Worm (Caenorhabditis elegans) whole organism, L4 larva: ENCODE measurements around the gene F46C5.7.

Experiments
- F37D6.2 ChIP-seq: sonication (generic microtip); optimal IDR thresholded peaks from 2 replicates; lab custom pipeline; 2016; ENCODE audit warnings: mild to moderate bottlenecking, missing genetic modification characterization, missing compliant biosample characterization
- duxl-1 ChIP-seq: sonication (generic microtip); optimal IDR thresholded peaks from 2 replicates; lab custom pipeline; 2016; ENCODE audit warnings: mild to moderate bottlenecking, missing genetic modification characterization, moderate library complexity, missing compliant biosample characterization; ENCODE audit not compliant: poor library complexity
- hmg-1.1 ChIP-seq: fragments of 200-800 bp; sonication (Bioruptor generic); IDR thresholded peaks from 2 replicates; pipeline ENCODE4 v1.3.6; 2022; ENCODE audit warnings: missing genetic modification reagents, missing genetic modification characterization, missing compliant biosample characterization
- jun-1 ChIP-seq: fragments of 150-350 bp; optimal IDR thresholded peaks from 2 replicates; lab custom pipeline; 2014; ENCODE audit warnings: missing biosample characterization, missing genetic modification reagents, missing genetic modification characterization
- lin-39 ChIP-seq: fragments of 150-350 bp; optimal IDR thresholded peaks from 2 replicates; lab custom pipeline; 2014; ENCODE audit warnings: missing biosample characterization, missing genetic modification reagents, missing genetic modification characterization
- lir-3 ChIP-seq: sonication (generic microtip); optimal IDR thresholded peaks from 2 replicates; lab custom pipeline; 2016; ENCODE audit warnings: mild to moderate bottlenecking, missing genetic modification characterization, missing compliant biosample characterization
- lsy-2 ChIP-seq, 2 experiments: fragments of 150-350 bp in 1 of 2; sonication (generic microtip) in 1 of 2; optimal IDR thresholded peaks; 2 replicates each; lab custom pipeline; 2014 to 2017; ENCODE audit warnings: missing biosample characterization in 2 of 2, missing genetic modification characterization in 2 of 2
- nhr-237 ChIP-seq: sonication (generic microtip); optimal IDR thresholded peaks from 2 replicates; lab custom pipeline; 2017; ENCODE audit warnings: missing biosample characterization, missing genetic modification characterization
- pqm-1 ChIP-seq: sonication (generic microtip); optimal IDR thresholded peaks from 2 replicates; lab custom pipeline; 2017; ENCODE audit warnings: missing biosample characterization, missing genetic modification characterization
- rbr-2 ChIP-seq: sonication (generic microtip); optimal IDR thresholded peaks from 2 replicates; lab custom pipeline; 2016; ENCODE audit warnings: missing genotype, missing genetic modification characterization, missing compliant biosample characterization

- TF ChIP-seq hmg-1.1 (GFP tag; lab: Robert Waterston, UW) (no peak), nhr-237 (tag; lab: Kevin White, UChicago) (no peak), lin-39 (no peak), F37D6.2 (tag; lab: Kevin White, UChicago) (no peak), lir-3 (tag; lab: Kevin White, UChicago) (no peak), duxl-1 (tag; lab: Kevin White, UChicago) (no peak), jun-1 (no peak), rbr-2 (tag; lab: Kevin White, UChicago) (no peak), lsy-2 (tag; optimal IDR thresholded peaks at IDR 0.05; lab: Kevin White, UChicago) (no peak), pqm-1 (tag; lab: Kevin White, UChicago) (no peak)
Observed at ce11 chrII:8851996-8852587, 13.0 kb downstream of the F46C5.7 start, which contains the start of gene oac-46.
